Worm (Caenorhabditis elegans): ENCODE measurements around the gene sra-2.

DNA sequence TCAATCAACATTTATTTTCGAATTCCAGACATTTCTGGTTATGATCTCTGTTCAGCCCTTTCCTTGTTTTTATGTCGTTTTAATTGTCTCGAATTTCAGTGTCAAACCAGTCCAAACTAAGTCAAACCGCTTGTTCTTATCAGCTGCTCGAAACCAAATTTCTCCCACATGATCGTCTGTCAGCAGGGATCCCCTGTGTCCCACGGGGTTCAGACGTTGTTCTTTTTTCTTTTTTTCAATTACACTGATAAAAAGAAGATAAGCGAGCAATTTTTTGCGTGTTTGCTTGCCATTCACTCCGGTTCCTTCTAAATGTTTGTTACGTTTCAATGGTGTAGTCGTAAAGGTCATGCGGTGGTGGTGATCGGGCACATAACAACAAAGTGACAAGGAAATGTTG lies 26.6 kb upstream of the sra-2 start:
- TF ChIP-seq tbx-37 (GFP tag; conservative IDR thresholded peaks at IDR 0.05) (no peak), sea-1 (GFP tag; conservative IDR thresholded peaks at IDR 0.05) (no peak), ama-1 (optimal IDR thresholded peaks at IDR 0.05) (no peak), B0310.2 (tag; optimal IDR thresholded peaks at IDR 0.05) (no peak), ets-7 (tag; optimal IDR thresholded peaks at IDR 0.05) (no peak), aly-1 (tag; optimal IDR thresholded peaks at IDR 0.05) (no peak)
